Fruit fly (Drosophila melanogaster) whole organism, larva: ENCODE data around the gene Spn88Eb.
A peak's percentile ranks its signal among the peaks of the same experiment; 100 is the strongest.

ENCODE experiments used
- noc ChIP-seq: fragments of 200-800 bp; sonication (Bioruptor generic); optimal IDR thresholded peaks from 3 replicates; lab custom pipeline; 2019; ENCODE audit warnings: missing biosample characterization, mild to moderate bottlenecking, missing genetic modification characterization, moderate library complexity

Gene Spn88Eb

dm6 chr3R:15213362-15213989 lies 4.9 kb upstream of the Spn88Eb start, which contains the start of the genes CG6654 and CG4210:
Gene CG6654, minus strand, starts transcription at chr3R:15213658.
Gene CG4210, plus strand, starts transcription at chr3R:15213974.
- peak; percentile 57 for TF ChIP-seq noc (tag; lab: Kevin White, UChicago)

- no peak for TF ChIP-seq noc (tag; lab: Kevin White, UChicago)
Observed at dm6 chr3R:15206273-15206672, 2.3 kb downstream of the Spn88Eb start, which contains the start of gene Spn88Ea. Gene Spn88Ea, minus strand, starts transcription at chr3R:15206447.

dm6 chr3R:15205223-15205622 lies 3.3 kb downstream of the Spn88Eb start:
- no peak for TF ChIP-seq noc (tag; lab: Kevin White, UChicago)

- peak; percentile 82 for TF ChIP-seq noc (tag; lab: Kevin White, UChicago)
Observed at dm6 chr3R:15198052-15198793, 10.3 kb downstream of the Spn88Eb start.

- no peak for TF ChIP-seq noc (tag; lab: Kevin White, UChicago)
Observed at dm6 chr3R:15197373-15197772, 11.2 kb downstream of the Spn88Eb start.

- peak; percentile 32 for TF ChIP-seq noc (tag; lab: Kevin White, UChicago)
Observed at dm6 chr3R:15196134-15197034, 12.2 kb downstream of the Spn88Eb start, which contains the start of the genes Kpc1 and CG42542. Gene Kpc1, minus strand, starts transcription at chr3R:15196210. Gene CG42542, plus strand, starts transcription at chr3R:15196598.

- no peak for TF ChIP-seq noc (tag; lab: Kevin White, UChicago)
Observed at dm6 chr3R:15181467-15181866, 27.1 kb downstream of the Spn88Eb start, which contains the start of gene Mf. Gene Mf, minus strand, starts transcription at chr3R:15181510.

- TF ChIP-seq noc (tag; lab: Kevin White, UChicago) = no peak
Observed at dm6 chr3R:15177230-15177629, 31.3 kb downstream of the Spn88Eb start.
